Fruit fly (Drosophila melanogaster): Measurements from ENCODE around the gene Arl8.

dm6 chr3R:8108770-8109169 lies 17.6 kb upstream of the Arl8 start:
- TF ChIP-seq h (optimal IDR thresholded peaks at IDR 0.05): no peak
- no peak for TF ChIP-seq Sin3A (optimal IDR thresholded peaks at IDR 0.05)
- TF ChIP-seq psq (optimal IDR thresholded peaks at IDR 0.05): no peak
- TF ChIP-seq ttk (optimal IDR thresholded peaks at IDR 0.05): no peak
- TF ChIP-seq insv (optimal IDR thresholded peaks at IDR 0.05): no peak

Measured in Kc167 (cell line).